Worm (Caenorhabditis elegans) whole organism, midembryonic: ENCODE measurements around the gene F22F4.4.

Source experiments
- flt-1 ChIP-seq: fragments of 200-800 bp; sonication (Bioruptor generic); IDR thresholded peaks from 2 replicates; pipeline ENCODE4 v1.3.6; 2022; ENCODE audit warnings: missing genetic modification characterization, missing compliant biosample characterization
- klf-2 ChIP-seq: fragments of 200-800 bp; sonication (Bioruptor generic); conservative IDR thresholded peaks from 2 replicates; pipeline ENCODE4 v1.3.6; 2022; ENCODE audit warnings: missing genetic modification reagents, missing genetic modification characterization, missing compliant biosample characterization
- ztf-29 ChIP-seq: fragments of 200-800 bp; sonication (Bioruptor generic); IDR thresholded peaks from 2 replicates; pipeline ENCODE4 v1.3.6; 2022; ENCODE audit warnings: missing genetic modification reagents, missing genetic modification characterization, missing compliant biosample characterization

DNA sequence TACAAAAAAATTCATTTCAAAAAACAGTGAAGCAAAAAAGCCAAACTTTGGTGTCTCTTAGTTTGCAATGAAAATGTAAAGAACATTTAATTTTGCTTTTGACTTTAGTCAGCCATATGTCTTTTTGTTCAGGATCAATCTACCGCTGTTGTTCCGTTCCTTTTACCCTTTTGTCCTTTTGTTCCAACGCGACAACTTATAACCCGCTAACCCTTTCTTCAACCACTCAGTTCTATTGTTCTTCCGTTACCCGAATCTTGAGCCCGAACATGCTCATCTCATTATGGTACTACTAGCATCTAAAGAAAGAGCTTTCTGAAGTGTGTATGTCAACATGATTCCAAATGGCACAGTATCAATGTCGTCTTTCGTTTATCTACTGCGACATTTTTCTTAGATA is 7.3 kb downstream of the F22F4.4 start:
- no peak for TF ChIP-seq klf-2
- no peak for TF ChIP-seq ztf-29 (GFP tag; lab: Robert Waterston, UW)
- no peak for TF ChIP-seq flt-1 (GFP tag; lab: Robert Waterston, UW)
